Comparison of ENCODE assay signal across 2 fruit fly cellular contexts in the genomic region with DNA sequence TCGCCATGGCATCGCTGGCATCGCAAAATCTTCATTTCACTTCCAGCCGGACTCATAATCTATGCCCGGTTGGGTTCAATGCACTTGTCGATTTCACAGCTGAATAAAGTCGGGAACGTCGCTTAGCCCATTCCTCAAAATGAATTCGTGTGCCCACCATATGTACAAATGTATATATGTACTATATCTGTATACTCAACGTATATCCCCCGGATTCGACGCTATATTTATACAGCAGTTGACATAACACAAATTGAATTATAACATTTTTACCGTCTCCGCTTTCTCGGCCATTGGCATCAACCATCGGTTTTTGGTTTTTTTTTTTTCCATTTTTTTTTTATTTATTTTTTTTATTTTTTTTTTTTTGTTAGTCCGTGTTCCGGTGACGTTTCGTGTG.
TF ChIP-seq lines count a peak whose summit lies in the region.

No protein-coding gene starts in this region.

TF ChIP-seq in whole organism, embryonic, 481 proteins besides CTCF, POLR2A, EP300 and RAD21 (continued from another document and continues in another):
- TF ChIP-seq odd (GFP tag; optimal IDR thresholded peaks at IDR 0.05; lab: Kevin White, UChicago): peak; percentile 7
- no peak for TF ChIP-seq CG18476 (GFP tag; optimal IDR thresholded peaks at IDR 0.05; lab: Kevin White, UChicago)
- no peak for TF ChIP-seq CG13123 (GFP tag; optimal IDR thresholded peaks at IDR 0.05; lab: Kevin White, UChicago)
- TF ChIP-seq Meics (GFP tag; optimal IDR thresholded peaks at IDR 0.05; lab: Kevin White, UChicago): peak; percentile 14
- TF ChIP-seq CG1233 (GFP tag; optimal IDR thresholded peaks at IDR 0.05; lab: Kevin White, UChicago): peak; percentile 6
- TF ChIP-seq CG11695 (GFP tag; IDR thresholded peaks at IDR 0.05; lab: Robert Waterston, UW): no peak
- peak; percentile 45 for TF ChIP-seq kni (GFP tag; optimal IDR thresholded peaks at IDR 0.05; lab: Kevin White, UChicago)
- TF ChIP-seq CG11504 (tag; optimal IDR thresholded peaks at IDR 0.05; lab: Kevin White, UChicago): no peak
- TF ChIP-seq schlank (tag; optimal IDR thresholded peaks at IDR 0.05; lab: Kevin White, UChicago): no peak
- TF ChIP-seq CG1603 (tag; optimal IDR thresholded peaks at IDR 0.05; lab: Kevin White, UChicago): no peak
- TF ChIP-seq usp (GFP tag; optimal IDR thresholded peaks at IDR 0.05; lab: Kevin White, UChicago): no peak
- peak in 1 of 2 experiments; percentile 32 for TF ChIP-seq bsh (GFP tag; optimal IDR thresholded peaks at IDR 0.05; lab: Kevin White, UChicago)
- no peak for TF ChIP-seq stwl (tag; optimal IDR thresholded peaks at IDR 0.05; lab: Kevin White, UChicago)
- peak; percentile 14 for TF ChIP-seq fd64A (GFP tag; optimal IDR thresholded peaks at IDR 0.05; lab: Kevin White, UChicago)
- no peak for TF ChIP-seq ewg (GFP tag; optimal IDR thresholded peaks at IDR 0.05; lab: Kevin White, UChicago)
- peak; percentile 68 for TF ChIP-seq Med (GFP tag; lab: Kevin White, UChicago)
- peak; percentile 39 for TF ChIP-seq CG4328 (GFP tag; optimal IDR thresholded peaks at IDR 0.05; lab: Kevin White, UChicago)
- TF ChIP-seq caup (GFP tag; optimal IDR thresholded peaks at IDR 0.05; lab: Kevin White, UChicago; ENCODE audit: severe bottlenecking): peak; percentile 33
- TF ChIP-seq CG7745 (tag; optimal IDR thresholded peaks at IDR 0.05; lab: Kevin White, UChicago): no peak
- TF ChIP-seq CG13296 (GFP tag; optimal IDR thresholded peaks at IDR 0.05; lab: Kevin White, UChicago): peak; percentile 22
- no peak for TF ChIP-seq CG10274 (GFP tag; optimal IDR thresholded peaks at IDR 0.05; lab: Kevin White, UChicago)
- 0 out of 2 replicates have a peak, but pooled peaks have one; percentile 25 for TF ChIP-seq sob (GFP tag; IDR thresholded peaks at IDR 0.05; lab: Robert Waterston, UW)
- no peak for TF ChIP-seq Bgb (GFP tag; IDR thresholded peaks at IDR 0.05; lab: Robert Waterston, UW; ENCODE audit: partially characterized antibody)
- peak; percentile 70 for TF ChIP-seq ATbp (GFP tag; optimal IDR thresholded peaks at IDR 0.05; lab: Kevin White, UChicago)
- no peak for TF ChIP-seq slou (GFP tag; optimal IDR thresholded peaks at IDR 0.05; lab: Kevin White, UChicago)
- peak; percentile 15 for TF ChIP-seq B-H2 (GFP tag; optimal IDR thresholded peaks at IDR 0.05; lab: Kevin White, UChicago)
- peak; percentile 0 for TF ChIP-seq CG3407 (GFP tag; optimal IDR thresholded peaks at IDR 0.05; lab: Kevin White, UChicago)
- TF ChIP-seq CG6689 (GFP tag; IDR thresholded peaks at IDR 0.05; lab: Robert Waterston, UW): no peak
- TF ChIP-seq Fer1 (GFP tag; optimal IDR thresholded peaks at IDR 0.05; lab: Kevin White, UChicago): peak; percentile 39
- TF ChIP-seq CG6654 (GFP tag; optimal IDR thresholded peaks at IDR 0.05; lab: Kevin White, UChicago): no peak
- TF ChIP-seq Sox100B (GFP tag; optimal IDR thresholded peaks at IDR 0.05; lab: Kevin White, UChicago): peak; percentile 10
- peak; percentile 18 for TF ChIP-seq gem (tag; optimal IDR thresholded peaks at IDR 0.05; lab: Kevin White, UChicago)
- peak; percentile 5 for TF ChIP-seq CG7987 (GFP tag; optimal IDR thresholded peaks at IDR 0.05; lab: Kevin White, UChicago)
- TF ChIP-seq fd3F (GFP tag; optimal IDR thresholded peaks at IDR 0.05; lab: Kevin White, UChicago): peak; percentile 10
- TF ChIP-seq CG8089 (GFP tag; optimal IDR thresholded peaks at IDR 0.05; lab: Kevin White, UChicago): no peak
- peak; percentile 66; the same call in 1 of the 2 replicates for TF ChIP-seq Awh (GFP tag; IDR thresholded peaks at IDR 0.05; lab: Robert Waterston, UW)
- TF ChIP-seq sqz (GFP tag; optimal IDR thresholded peaks at IDR 0.05; lab: Kevin White, UChicago): peak; percentile 20
- no peak for TF ChIP-seq CG3995 (GFP tag; optimal IDR thresholded peaks at IDR 0.05; lab: Kevin White, UChicago)
- no peak for TF ChIP-seq GATAe (GFP tag; conservative IDR thresholded peaks at IDR 0.05; lab: Robert Waterston, UW)
- TF ChIP-seq pnt (GFP tag; optimal IDR thresholded peaks at IDR 0.05; lab: Kevin White, UChicago): no peak
- TF ChIP-seq HLHmδ (GFP tag; optimal IDR thresholded peaks at IDR 0.05; lab: Kevin White, UChicago): peak; percentile 29
- TF ChIP-seq CG5953 (GFP tag; IDR thresholded peaks at IDR 0.05; lab: Robert Waterston, UW): 0 out of 2 replicates have a peak, but pooled peaks have one; percentile 13
- TF ChIP-seq jigr1 (GFP tag; IDR thresholded peaks at IDR 0.05; lab: Robert Waterston, UW): no peak
- peak; percentile 32 for TF ChIP-seq BtbVII (GFP tag; optimal IDR thresholded peaks at IDR 0.05; lab: Kevin White, UChicago)
- TF ChIP-seq mirr (GFP tag; optimal IDR thresholded peaks at IDR 0.05; lab: Kevin White, UChicago): peak; percentile 1
- peak; percentile 14 for TF ChIP-seq Asciz (GFP tag; optimal IDR thresholded peaks at IDR 0.05; lab: Kevin White, UChicago)
- peak; percentile 1 for TF ChIP-seq scrt (GFP tag; optimal IDR thresholded peaks at IDR 0.05; lab: Kevin White, UChicago)
- TF ChIP-seq CG17568 (GFP tag; optimal IDR thresholded peaks at IDR 0.05; lab: Kevin White, UChicago): no peak
- peak; percentile 52 for TF ChIP-seq Hmr (GFP tag; optimal IDR thresholded peaks at IDR 0.05; lab: Kevin White, UChicago)
- peak; percentile 9 for TF ChIP-seq cwo (GFP tag; optimal IDR thresholded peaks at IDR 0.05; lab: Kevin White, UChicago)
- TF ChIP-seq CG2120 (GFP tag; optimal IDR thresholded peaks at IDR 0.05; lab: Kevin White, UChicago): peak; percentile 10
- TF ChIP-seq CG1024 (GFP tag; IDR thresholded peaks at IDR 0.05; lab: Robert Waterston, UW): no peak
- TF ChIP-seq CG18599 (GFP tag; optimal IDR thresholded peaks at IDR 0.05; lab: Kevin White, UChicago): peak; percentile 61
- no peak for TF ChIP-seq jing (GFP tag; optimal IDR thresholded peaks at IDR 0.05; lab: Kevin White, UChicago)
- TF ChIP-seq lbe (GFP tag; optimal IDR thresholded peaks at IDR 0.05; lab: Kevin White, UChicago): peak; percentile 50
- no peak for TF ChIP-seq Usf (GFP tag; optimal IDR thresholded peaks at IDR 0.05; lab: Kevin White, UChicago)
- peak; percentile 10 for TF ChIP-seq CG5180 (GFP tag; optimal IDR thresholded peaks at IDR 0.05; lab: Kevin White, UChicago)
- TF ChIP-seq CG17359 (tag; optimal IDR thresholded peaks at IDR 0.05; lab: Kevin White, UChicago): peak; percentile 44
- TF ChIP-seq CG15514 (GFP tag; optimal IDR thresholded peaks at IDR 0.05; lab: Kevin White, UChicago): peak; percentile 34
- peak; percentile 37 for TF ChIP-seq CG15601 (tag; optimal IDR thresholded peaks at IDR 0.05; lab: Kevin White, UChicago)
- TF ChIP-seq Blimp-1 (GFP tag; optimal IDR thresholded peaks at IDR 0.05; lab: Kevin White, UChicago): peak; percentile 32
- TF ChIP-seq CG12155 (GFP tag; optimal IDR thresholded peaks at IDR 0.05; lab: Kevin White, UChicago): no peak
- no peak for TF ChIP-seq CG14965 (GFP tag; optimal IDR thresholded peaks at IDR 0.05; lab: Kevin White, UChicago; ENCODE audit: borderline replicate concordance)

TF ChIP-seq in whole organism, prepupa, 60 proteins besides CTCF, POLR2A, EP300 and RAD21 (continued from another document):
- no peak for TF ChIP-seq spab (GFP tag; optimal IDR thresholded peaks at IDR 0.05; lab: Kevin White, UChicago)
- TF ChIP-seq CG32006 (GFP tag; optimal IDR thresholded peaks at IDR 0.05; lab: Kevin White, UChicago): no peak
- no peak for TF ChIP-seq Ets96B (tag; optimal IDR thresholded peaks at IDR 0.05; lab: Kevin White, UChicago)
- TF ChIP-seq salr (GFP tag; optimal IDR thresholded peaks at IDR 0.05; lab: Kevin White, UChicago): no peak
- TF ChIP-seq Sox14 (GFP tag; optimal IDR thresholded peaks at IDR 0.05; lab: Kevin White, UChicago): no peak
- TF ChIP-seq CG15336 (GFP tag; IDR thresholded peaks at IDR 0.05; lab: Robert Waterston, UW): no peak
- TF ChIP-seq topi (GFP tag; optimal IDR thresholded peaks at IDR 0.05; lab: Kevin White, UChicago): peak; percentile 15
- TF ChIP-seq fkh (GFP tag; optimal IDR thresholded peaks at IDR 0.05; lab: Kevin White, UChicago): peak; percentile 77
